Worm (Caenorhabditis elegans) whole organism, early embryonic: ENCODE data around the gene ttr-13.

Experiments
- B0310.2 ChIP-seq: sonication (generic microtip); optimal IDR thresholded peaks from 2 replicates; lab custom pipeline; 2016; ENCODE audit warnings: mild to moderate bottlenecking, missing genetic modification characterization, missing compliant biosample characterization
- F13C5.2 ChIP-seq: sonication (generic microtip); optimal IDR thresholded peaks from 2 replicates; lab custom pipeline; 2017; ENCODE audit warnings: mild to moderate bottlenecking, missing genetic modification characterization, inconsistent platforms, missing compliant biosample characterization
- aly-1 ChIP-seq: sonication (generic microtip); optimal IDR thresholded peaks from 2 replicates; lab custom pipeline; 2016; ENCODE audit warnings: missing genetic modification characterization, missing compliant biosample characterization
- ama-1 ChIP-seq: fragments of 150-350 bp; optimal IDR thresholded peaks from 2 replicates; lab custom pipeline; 2014
- ceh-13 ChIP-seq: fragments of 200-800 bp; sonication (Bioruptor generic); optimal IDR thresholded peaks from 2 replicates; lab custom pipeline; 2018; ENCODE audit warnings: mild to moderate bottlenecking, missing genetic modification characterization, missing compliant biosample characterization
- ceh-36 ChIP-seq: sonication (generic microtip); optimal IDR thresholded peaks from 2 replicates; lab custom pipeline; 2016; ENCODE audit warnings: missing genetic modification characterization, inconsistent platforms, missing compliant biosample characterization
- flt-1 ChIP-seq: fragments of 200-800 bp; sonication (Bioruptor generic); IDR thresholded peaks from 2 replicates; pipeline ENCODE4 v1.3.6; 2022; ENCODE audit warnings: missing genetic modification characterization, missing compliant biosample characterization
- hmbx-1 ChIP-seq: sonication (generic microtip); optimal IDR thresholded peaks from 2 replicates; lab custom pipeline; 2016; ENCODE audit warnings: mild to moderate bottlenecking, missing genetic modification characterization, missing compliant biosample characterization
- hmg-4 ChIP-seq: fragments of 200-800 bp; sonication (Bioruptor generic); optimal IDR thresholded peaks from 2 replicates; lab custom pipeline; 2018; ENCODE audit warnings: mild to moderate bottlenecking, missing genetic modification characterization, missing compliant biosample characterization
- hnd-1 ChIP-seq: sonication (generic microtip); optimal IDR thresholded peaks from 2 replicates; lab custom pipeline; 2016; ENCODE audit warnings: missing genetic modification characterization, missing compliant biosample characterization
- pes-1 ChIP-seq: fragments of 200-800 bp; sonication (Bioruptor generic); IDR thresholded peaks from 2 replicates; pipeline ENCODE4 v1.3.6; 2022; ENCODE audit warnings: missing genetic modification reagents, missing genetic modification characterization, missing compliant biosample characterization
- tbx-11 ChIP-seq: fragments of 200-800 bp; sonication (Bioruptor generic); IDR thresholded peaks from 2 replicates; pipeline ENCODE4 v1.3.6; 2022; ENCODE audit warnings: missing genetic modification characterization, missing compliant biosample characterization
- tbx-37 ChIP-seq: fragments of 200-800 bp; sonication (Bioruptor generic); conservative IDR thresholded peaks from 2 replicates; pipeline ENCODE4 v1.3.6; 2022; ENCODE audit warnings: missing genetic modification reagents, missing genetic modification characterization, missing compliant biosample characterization

DNA sequence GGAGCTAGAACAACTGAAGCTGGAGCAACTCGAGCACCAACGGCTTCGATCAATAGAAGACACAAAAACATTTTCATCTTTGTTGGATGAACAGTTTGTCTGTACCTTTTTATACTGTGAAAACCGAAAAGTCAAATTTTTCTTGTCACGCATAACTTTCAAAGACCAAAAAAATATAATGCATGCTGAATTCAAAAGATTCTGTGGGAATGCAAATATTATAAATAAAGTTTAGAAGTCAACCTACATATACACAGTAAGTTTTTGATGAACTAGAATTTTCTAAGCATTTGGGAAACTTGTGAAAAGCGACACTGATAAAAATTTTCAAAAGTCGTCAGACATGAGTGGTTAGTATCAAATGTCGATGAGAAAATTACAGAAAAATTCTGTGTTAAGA lies 3.1 kb downstream of the ttr-13 start, which contains the start of gene F46B3.15:
- TF ChIP-seq ama-1 (lab: Kevin White, UChicago) (no peak), aly-1 (tag; lab: Kevin White, UChicago) (no peak), ceh-36 (tag; lab: Kevin White, UChicago) (no peak), flt-1 (GFP tag; lab: Robert Waterston, UW) (no peak), hnd-1 (tag; lab: Kevin White, UChicago) (no peak), F13C5.2 (tag; lab: Kevin White, UChicago) (no peak), tbx-37 (GFP tag; lab: Robert Waterston, UW) (no peak), hmg-4 (GFP tag; lab: Kevin White, UChicago) (no peak), ceh-13 (GFP tag; lab: Kevin White, UChicago) (no peak), tbx-11 (GFP tag; lab: Robert Waterston, UW) (no peak), B0310.2 (tag; lab: Kevin White, UChicago) (no peak), pes-1 (GFP tag; lab: Robert Waterston, UW) (no peak), hmbx-1 (no peak)
